Fruit fly (Drosophila melanogaster) whole organism, embryonic: ENCODE results near the gene CG14395.

Experiments used
- HmgD ChIP-seq: fragments of 200-800 bp; sonication (Bioruptor generic); optimal IDR thresholded peaks from 3 replicates; lab custom pipeline; 2016; ENCODE audit warnings: missing biosample characterization, missing genetic modification characterization
- schlank ChIP-seq: fragments of 200-800 bp; sonication (Bioruptor generic); optimal IDR thresholded peaks from 2 replicates; lab custom pipeline; 2018; ENCODE audit warnings: missing biosample characterization, mild to moderate bottlenecking, missing genetic modification characterization

dm6 chr3R:12698363-12698762, 35.7 kb downstream of the CG14395 start:
- no peak for TF ChIP-seq HmgD (GFP tag; lab: Kevin White, UChicago)
- no peak for TF ChIP-seq schlank
